Fruit fly (Drosophila melanogaster) whole organism, embryonic: ENCODE measurements around the gene CG31102.
A peak's percentile ranks its signal among the peaks of the same experiment; 100 is the strongest.

Experiments used
- Abd-B ChIP-seq: fragments of 200-800 bp; sonication (Bioruptor generic); optimal IDR thresholded peaks from 2 replicates; lab custom pipeline; 2018; ENCODE audit warnings: missing biosample characterization, mild to moderate bottlenecking, missing genetic modification characterization, moderate library complexity
- CG10267 ChIP-seq: fragments of 200-800 bp; sonication (Bioruptor generic); optimal IDR thresholded peaks from 2 replicates; lab custom pipeline; 2018; ENCODE audit warnings: missing biosample characterization, mild to moderate bottlenecking, missing genetic modification characterization, moderate library complexity
- CG10431 ChIP-seq: fragments of 200-800 bp; sonication (Bioruptor generic); optimal IDR thresholded peaks from 3 replicates; lab custom pipeline; 2018; ENCODE audit warnings: missing biosample characterization, mild to moderate bottlenecking, missing genetic modification characterization
- CG11247 ChIP-seq: fragments of 200-800 bp; sonication (Bioruptor generic); IDR thresholded peaks from 2 replicates; pipeline ENCODE4 v1.3.6; 2022; ENCODE audit warnings: missing biosample characterization, missing genetic modification characterization
- CG11398 ChIP-seq: fragments of 200-800 bp; sonication (Bioruptor generic); optimal IDR thresholded peaks from 2 replicates; lab custom pipeline; 2016; ENCODE audit warnings: missing biosample characterization, missing genetic modification characterization
- CG12071 ChIP-seq: fragments of 200-800 bp; sonication (Bioruptor generic); optimal IDR thresholded peaks from 3 replicates; lab custom pipeline; 2018; ENCODE audit warnings: missing biosample characterization, mild to moderate bottlenecking, missing genetic modification characterization
- CG12219 ChIP-seq: fragments of 200-800 bp; sonication (Bioruptor generic); optimal IDR thresholded peaks from 3 replicates; lab custom pipeline; 2018; ENCODE audit warnings: missing biosample characterization, mild to moderate bottlenecking, missing genetic modification characterization
- CG12769 ChIP-seq: fragments of 200-800 bp; sonication (Bioruptor generic); optimal IDR thresholded peaks from 2 replicates; lab custom pipeline; 2019; ENCODE audit warnings: missing biosample characterization, mild to moderate bottlenecking, missing genetic modification characterization, moderate library complexity
- CG14441 ChIP-seq: fragments of 200-800 bp; sonication (Bioruptor generic); IDR thresholded peaks from 2 replicates; pipeline ENCODE4 v1.3.6; 2022; ENCODE audit warnings: missing biosample characterization, missing genetic modification characterization
- CG14965 ChIP-seq: fragments of 200-800 bp; sonication (Bioruptor generic); optimal IDR thresholded peaks from 2 replicates; lab custom pipeline; 2016; ENCODE audit warnings: missing biosample characterization, missing genetic modification characterization, borderline replicate concordance
- CG15011 ChIP-seq: fragments of 200-800 bp; sonication (Bioruptor generic); optimal IDR thresholded peaks from 3 replicates; lab custom pipeline; 2018; ENCODE audit warnings: missing biosample characterization, mild to moderate bottlenecking, missing genetic modification characterization
- CG1529 ChIP-seq: fragments of 200-800 bp; sonication (Bioruptor generic); optimal IDR thresholded peaks from 3 replicates; lab custom pipeline; 2018; ENCODE audit warnings: missing biosample characterization, missing genetic modification characterization
- CG17385 ChIP-seq: fragments of 200-800 bp; sonication (Bioruptor generic); optimal IDR thresholded peaks from 3 replicates; lab custom pipeline; 2018; ENCODE audit warnings: missing biosample characterization, mild to moderate bottlenecking, missing genetic modification characterization
- CG1792 ChIP-seq: fragments of 200-800 bp; sonication (Bioruptor generic); optimal IDR thresholded peaks from 2 replicates; lab custom pipeline; 2016; ENCODE audit warnings: missing biosample characterization, missing genetic modification characterization
- CG32532 ChIP-seq: fragments of 200-800 bp; sonication (Bioruptor generic); IDR thresholded peaks from 2 replicates; pipeline ENCODE4 v1.3.6; 2022; ENCODE audit warnings: missing biosample characterization, missing genetic modification characterization
- CG3726 ChIP-seq: fragments of 200-800 bp; sonication (Bioruptor generic); IDR thresholded peaks from 3 replicates; pipeline ENCODE4, ENCODE4 v1.3.6; 2022; ENCODE audit warnings: missing biosample characterization, missing genetic modification characterization
- CG3847 ChIP-seq: fragments of 200-800 bp; sonication (Bioruptor generic); IDR thresholded peaks from 2 replicates; pipeline ENCODE4 v1.3.6; 2022; ENCODE audit warnings: missing biosample characterization, missing genetic modification characterization
- CG3995 ChIP-seq: fragments of 200-800 bp; sonication (Bioruptor generic); optimal IDR thresholded peaks from 3 replicates; lab custom pipeline; 2016; ENCODE audit warnings: missing biosample characterization, missing genetic modification characterization
- CG7963 ChIP-seq: fragments of 200-800 bp; sonication (Bioruptor generic); IDR thresholded peaks from 3 replicates; pipeline ENCODE4 v1.3.6; 2022; ENCODE audit warnings: missing biosample characterization, missing genetic modification characterization; ENCODE audit not compliant: partially characterized antibody
- CG8359 ChIP-seq: fragments of 200-800 bp; sonication (Bioruptor generic); optimal IDR thresholded peaks from 2 replicates; lab custom pipeline; 2017; ENCODE audit warnings: missing biosample characterization, mild to moderate bottlenecking, missing genetic modification characterization, borderline replicate concordance
- CG8924 ChIP-seq: fragments of 200-800 bp; optimal IDR thresholded peaks from 3 replicates; lab custom pipeline; 2019; ENCODE audit warnings: missing biosample characterization, mild to moderate bottlenecking, missing genetic modification characterization, moderate library complexity
- Eip74EF ChIP-seq, 2 experiments: fragments of 200-800 bp in 1 of 2; fragments of >200 bp in 1 of 2; sonication (Bioruptor generic) in 1 of 2; optimal IDR thresholded peaks; 2 replicates each; lab custom pipeline; 2017 to 2019; ENCODE audit warnings: missing biosample characterization in 2 of 2, missing genetic modification characterization in 2 of 2, mild to moderate bottlenecking in 1 of 2, moderate library complexity in 1 of 2
- Hey ChIP-seq: fragments of 200-800 bp; sonication (Bioruptor generic); optimal IDR thresholded peaks from 3 replicates; lab custom pipeline; 2018; ENCODE audit warnings: missing biosample characterization, mild to moderate bottlenecking, missing genetic modification characterization
- Hr3 ChIP-seq: fragments of 200-800 bp; sonication (Bioruptor generic); optimal IDR thresholded peaks from 3 replicates; lab custom pipeline; 2016; ENCODE audit warnings: missing biosample characterization, missing genetic modification characterization
- Kr ChIP-seq: fragments of 200-800 bp; sonication (Bioruptor generic); optimal IDR thresholded peaks from 2 replicates; lab custom pipeline; 2017; ENCODE audit warnings: missing biosample characterization, mild to moderate bottlenecking, missing genetic modification characterization
- Mes4 ChIP-seq: fragments of 200-800 bp; sonication (Bioruptor generic); optimal IDR thresholded peaks from 2 replicates; lab custom pipeline; 2016; ENCODE audit warnings: missing biosample characterization, missing genetic modification characterization
- NC2α ChIP-seq: fragments of 200-800 bp; sonication (Bioruptor generic); optimal IDR thresholded peaks from 2 replicates; lab custom pipeline; 2016; ENCODE audit warnings: missing biosample characterization, missing genetic modification characterization
- Sox100B ChIP-seq: fragments of 200-800 bp; sonication (Bioruptor generic); optimal IDR thresholded peaks from 3 replicates; lab custom pipeline; 2018; ENCODE audit warnings: missing biosample characterization, mild to moderate bottlenecking, missing genetic modification characterization
- Sox102F ChIP-seq: fragments of 200-800 bp; sonication (Bioruptor generic); optimal IDR thresholded peaks from 2 replicates; lab custom pipeline; 2018; ENCODE audit warnings: missing biosample characterization, mild to moderate bottlenecking, missing genetic modification characterization, moderate library complexity
- btn ChIP-seq: fragments of 200-800 bp; sonication (Bioruptor generic); optimal IDR thresholded peaks from 2 replicates; lab custom pipeline; 2016; ENCODE audit warnings: missing biosample characterization, missing genetic modification characterization
- crol ChIP-seq: fragments of 200-800 bp; sonication (Bioruptor generic); IDR thresholded peaks from 2 replicates; pipeline ENCODE4 v1.3.6; 2022; ENCODE audit warnings: missing biosample characterization, missing genetic modification characterization
- fd96Cb ChIP-seq: fragments of 200-800 bp; sonication (Bioruptor generic); optimal IDR thresholded peaks from 2 replicates; lab custom pipeline; 2018; ENCODE audit warnings: missing biosample characterization, mild to moderate bottlenecking, missing genetic modification characterization, moderate library complexity
- grau ChIP-seq: fragments of 200-800 bp; optimal IDR thresholded peaks from 3 replicates; lab custom pipeline; 2019; ENCODE audit warnings: missing biosample characterization, mild to moderate bottlenecking, missing genetic modification characterization, moderate library complexity
- gsb ChIP-seq: fragments of 200-800 bp; sonication (Bioruptor generic); IDR thresholded peaks from 2 replicates; pipeline ENCODE4 v1.3.6; 2022; ENCODE audit warnings: missing biosample characterization, missing genetic modification characterization
- hbn ChIP-seq: fragments of 200-800 bp; sonication (Bioruptor generic); IDR thresholded peaks from 2 replicates; pipeline ENCODE4 v1.3.6; 2022; ENCODE audit warnings: missing biosample characterization, missing genetic modification characterization; ENCODE audit not compliant: partially characterized antibody
- inv ChIP-seq: fragments of 200-800 bp; sonication (Bioruptor generic); IDR thresholded peaks from 2 replicates; pipeline ENCODE4 v1.3.6; 2022; ENCODE audit warnings: missing biosample characterization, missing genetic modification characterization; ENCODE audit not compliant: partially characterized antibody
- jigr1 ChIP-seq: fragments of 200-800 bp; sonication (Bioruptor generic); IDR thresholded peaks from 3 replicates; pipeline ENCODE4 v1.3.6; 2022; ENCODE audit warnings: missing biosample characterization, missing genetic modification characterization
- luna ChIP-seq: fragments of 200-800 bp; sonication (Bioruptor generic); optimal IDR thresholded peaks from 2 replicates; lab custom pipeline; 2016; ENCODE audit warnings: missing biosample characterization, missing genetic modification characterization
- nmo ChIP-seq: fragments of 200-800 bp; sonication (Bioruptor generic); optimal IDR thresholded peaks from 2 replicates; lab custom pipeline; 2018; ENCODE audit warnings: missing biosample characterization, mild to moderate bottlenecking, missing genetic modification characterization, moderate library complexity
- pho ChIP-seq: fragments of 200-800 bp; sonication (Bioruptor generic); optimal IDR thresholded peaks from 2 replicates; lab custom pipeline; 2016; ENCODE audit warnings: missing biosample characterization, missing genetic modification characterization
- pros ChIP-seq: fragments of 200-800 bp; sonication (Bioruptor generic); optimal IDR thresholded peaks from 3 replicates; lab custom pipeline; 2019; ENCODE audit warnings: missing biosample characterization, mild to moderate bottlenecking, missing genetic modification characterization, moderate library complexity
- row ChIP-seq: fragments of 200-800 bp; sonication (Bioruptor generic); IDR thresholded peaks from 3 replicates; pipeline ENCODE4 v1.3.6; 2022; ENCODE audit warnings: missing biosample characterization, missing genetic modification characterization
- sens-2 ChIP-seq: fragments of 200-800 bp; sonication (Bioruptor generic); IDR thresholded peaks from 2 replicates; pipeline ENCODE4 v1.3.6; 2022; ENCODE audit warnings: missing biosample characterization, missing genetic modification characterization
- sim ChIP-seq: fragments of 200-800 bp; sonication (Bioruptor generic); IDR thresholded peaks from 2 replicates; pipeline ENCODE4 v1.3.6; 2022; ENCODE audit warnings: missing biosample characterization, missing genetic modification characterization
- slou ChIP-seq: fragments of 200-800 bp; sonication (Bioruptor generic); optimal IDR thresholded peaks from 3 replicates; lab custom pipeline; 2016; ENCODE audit warnings: missing biosample characterization, missing genetic modification characterization
- slp2 ChIP-seq: fragments of 200-800 bp; sonication (Bioruptor generic); optimal IDR thresholded peaks from 2 replicates; lab custom pipeline; 2016; ENCODE audit warnings: missing biosample characterization, missing genetic modification characterization
- stc ChIP-seq: fragments of 200-800 bp; sonication (Bioruptor generic); IDR thresholded peaks from 2 replicates; pipeline ENCODE4 v1.3.6; 2022; ENCODE audit warnings: missing biosample characterization, missing genetic modification characterization
- sug ChIP-seq: fragments of 200-800 bp; optimal IDR thresholded peaks from 2 replicates; lab custom pipeline; 2019; ENCODE audit warnings: missing biosample characterization, mild to moderate bottlenecking, missing genetic modification characterization, moderate library complexity
- vfl ChIP-seq: fragments of 200-800 bp; sonication (Bioruptor generic); optimal IDR thresholded peaks from 2 replicates; lab custom pipeline; 2016; ENCODE audit warnings: missing biosample characterization, missing genetic modification characterization
- zf30C ChIP-seq: fragments of 200-800 bp; sonication (Bioruptor generic); optimal IDR thresholded peaks from 3 replicates; lab custom pipeline; 2018; ENCODE audit warnings: missing biosample characterization, mild to moderate bottlenecking, missing genetic modification characterization

The CG31102 gene

DNA sequence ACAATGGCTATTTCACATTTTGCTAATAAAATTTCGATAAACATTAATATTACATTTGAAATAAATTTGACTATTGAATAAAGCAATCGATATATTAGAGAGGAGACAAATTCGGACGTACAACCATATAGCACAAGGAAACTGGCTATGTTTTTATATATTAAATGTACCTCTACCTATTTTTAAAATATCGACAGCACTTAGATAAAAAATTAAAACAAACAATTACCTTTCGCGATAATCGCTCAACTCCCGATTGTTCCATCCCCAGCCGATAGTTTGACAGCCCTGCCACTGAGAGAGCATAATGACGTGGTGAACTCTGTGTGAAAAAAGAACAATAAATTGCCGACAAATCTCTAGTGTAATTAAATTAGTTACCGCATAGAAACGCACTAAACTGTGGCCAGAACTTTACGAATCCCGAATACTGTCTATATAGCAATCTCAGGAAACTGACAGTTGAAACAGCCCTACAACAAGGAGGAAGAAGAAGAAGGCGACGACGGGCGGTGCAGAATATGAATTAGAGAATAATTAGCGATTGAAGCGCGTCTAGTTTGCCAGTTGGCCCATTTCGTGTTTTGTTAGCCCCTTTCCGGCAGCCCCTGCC, 36.7 kb downstream of the CG31102 start, which contains the start of gene CG11857 (continued):
- TF ChIP-seq inv (GFP tag; lab: Robert Waterston, UW) (peak; percentile 100), CG17385 (peak; percentile 94), Mes4 (GFP tag; lab: Kevin White, UChicago) (peak; percentile 94), CG3995 (GFP tag; lab: Kevin White, UChicago) (peak; percentile 82), CG8924 (tag; lab: Kevin White, UChicago) (peak; percentile 98), pho (peak; percentile 98), CG12219 (GFP tag; lab: Kevin White, UChicago) (peak; percentile 92), CG14441 (peak; percentile 99), btn (GFP tag; lab: Kevin White, UChicago) (peak; percentile 86), fd96Cb (tag; lab: Kevin White, UChicago) (peak; percentile 98), Abd-B (GFP tag; lab: Kevin White, UChicago) (peak; percentile 99), CG32532 (GFP tag; lab: Robert Waterston, UW) (peak; percentile 99), Hr3 (GFP tag; lab: Kevin White, UChicago) (peak; percentile 99), Sox102F (peak; percentile 98), pros (peak; percentile 8), Sox100B (GFP tag; lab: Kevin White, UChicago) (peak; percentile 93), CG14965 (GFP tag; lab: Kevin White, UChicago) (peak; percentile 55), CG1792 (GFP tag; lab: Kevin White, UChicago) (peak; percentile 95), CG7963 (GFP tag; lab: Robert Waterston, UW) (peak; percentile 99), nmo (GFP tag; lab: Kevin White, UChicago) (peak; percentile 99), CG11247 (GFP tag; lab: Robert Waterston, UW) (peak; percentile 99), NC2α (peak; percentile 90), sug (tag; lab: Kevin White, UChicago) (peak; percentile 97), sim (GFP tag; lab: Robert Waterston, UW) (peak; percentile 95), CG3726 (GFP tag; lab: Robert Waterston, UW) (peak; percentile 96), stc (peak; percentile 98), gsb (GFP tag; lab: Robert Waterston, UW) (peak; percentile 97), CG3847 (GFP tag; lab: Robert Waterston, UW) (peak; percentile 99), vfl (GFP tag; lab: Kevin White, UChicago) (peak; percentile 99), slp2 (GFP tag; lab: Kevin White, UChicago) (peak; percentile 96), Eip74EF (GFP tag; optimal IDR thresholded peaks at IDR 0.05; lab: Kevin White, UChicago) (peak in 1 of 2 experiments; percentile 85), CG12769 (tag; lab: Kevin White, UChicago) (peak; percentile 98), row (GFP tag; lab: Robert Waterston, UW) (peak; percentile 100), zf30C (peak; percentile 27), Hey (tag; lab: Kevin White, UChicago) (peak; percentile 87), CG12071 (peak; percentile 89), CG15011 (GFP tag; lab: Kevin White, UChicago) (peak; percentile 92), Kr (peak; percentile 21), hbn (GFP tag; lab: Robert Waterston, UW) (peak; percentile 100), luna (GFP tag; lab: Kevin White, UChicago) (peak; percentile 91), CG1529 (GFP tag; lab: Kevin White, UChicago) (peak; percentile 94), CG11398 (peak; percentile 94), CG10267 (peak; percentile 94), slou (GFP tag; lab: Kevin White, UChicago) (peak; percentile 98), CG10431 (GFP tag; lab: Kevin White, UChicago) (peak; percentile 82), sens-2 (GFP tag; lab: Robert Waterston, UW) (peak; percentile 99), crol (GFP tag; lab: Robert Waterston, UW) (peak; percentile 80), jigr1 (GFP tag; lab: Robert Waterston, UW) (peak; percentile 99), CG8359 (GFP tag; lab: Kevin White, UChicago) (peak; percentile 87), grau (peak; percentile 97)
